Worm (Caenorhabditis elegans): ENCODE data around the gene ire-1.

ce11 chrII:8160916-8161315 lies 36.2 kb upstream of the ire-1 start:
- no peak for TF ChIP-seq ama-1 (optimal IDR thresholded peaks at IDR 0.05)
- TF ChIP-seq ceh-20 (GFP tag; IDR thresholded peaks at IDR 0.05): no peak
- no peak for TF ChIP-seq nhr-28 (tag; optimal IDR thresholded peaks at IDR 0.05)
- no peak for TF ChIP-seq lin-15B (tag; optimal IDR thresholded peaks at IDR 0.05)
- no peak for TF ChIP-seq snpc-4 (tag; optimal IDR thresholded peaks at IDR 0.05)
- no peak for TF ChIP-seq daf-8 (GFP tag; IDR thresholded peaks at IDR 0.05)
- no peak for TF ChIP-seq ceh-28 (tag; optimal IDR thresholded peaks at IDR 0.05)
- TF ChIP-seq zag-1 (tag; optimal IDR thresholded peaks at IDR 0.05): no peak
- TF ChIP-seq R02D3.7 (tag; optimal IDR thresholded peaks at IDR 0.05): no peak
- TF ChIP-seq unc-62 (GFP tag; optimal IDR thresholded peaks at IDR 0.05 in 1 of 2): peak in 1 of 2 experiments; percentile 90
- TF ChIP-seq unc-62 (tag; optimal IDR thresholded peaks at IDR 0.05): no peak
- no peak for TF ChIP-seq ztf-11 (tag; optimal IDR thresholded peaks at IDR 0.05)
